Fruit fly (Drosophila melanogaster) Kc167 (cell line): ENCODE results near the gene Surf6.

Experiments used
- Sin3A ChIP-seq: fragments of >200 bp; optimal IDR thresholded peaks from 2 replicates; lab custom pipeline; 2018; ENCODE audit warnings: missing external identifiers
- h ChIP-seq: fragments of >200 bp; optimal IDR thresholded peaks from 3 replicates; lab custom pipeline; 2018; ENCODE audit warnings: missing external identifiers
- psq ChIP-seq: fragments of >200 bp; optimal IDR thresholded peaks from 2 replicates; lab custom pipeline; 2017; ENCODE audit warnings: missing external identifiers

DNA sequence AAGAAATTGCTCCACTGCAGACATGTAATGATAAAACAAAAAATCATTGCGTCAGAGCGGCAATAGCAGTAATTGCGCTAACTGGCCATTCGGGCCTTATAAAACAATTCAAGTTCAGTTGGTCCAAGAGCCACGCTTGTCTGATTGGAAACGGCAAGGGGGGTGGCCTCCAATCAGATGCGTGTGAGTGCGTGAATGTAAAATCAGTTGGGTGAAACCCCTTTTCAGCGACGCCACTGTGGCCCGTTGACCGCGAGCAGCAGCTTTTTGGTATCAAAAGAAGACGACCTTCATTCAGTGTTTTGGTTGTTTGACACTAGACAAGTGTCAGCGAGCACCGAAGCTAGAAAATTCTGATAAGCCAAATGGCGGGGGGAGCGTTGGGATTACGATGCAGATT lies 2.3 kb downstream of the Surf6 start:
- no peak for TF ChIP-seq Sin3A
- no peak for TF ChIP-seq psq (lab: Kevin White, UChicago)
- TF ChIP-seq h (lab: Kevin White, UChicago), result no peak
